Worm (Caenorhabditis elegans): Measurements from ENCODE around the gene ptc-3.

Gene ptc-3

ce11 chrII:2802804-2803586 lies 49.4 kb downstream of the ptc-3 start:
- TF ChIP-seq unc-62 (GFP tag; optimal IDR thresholded peaks at IDR 0.05), result no peak

ce11 chrII:2801764-2802163 lies 50.6 kb downstream of the ptc-3 start:
- no peak for TF ChIP-seq unc-62 (GFP tag; optimal IDR thresholded peaks at IDR 0.05)

DNA sequence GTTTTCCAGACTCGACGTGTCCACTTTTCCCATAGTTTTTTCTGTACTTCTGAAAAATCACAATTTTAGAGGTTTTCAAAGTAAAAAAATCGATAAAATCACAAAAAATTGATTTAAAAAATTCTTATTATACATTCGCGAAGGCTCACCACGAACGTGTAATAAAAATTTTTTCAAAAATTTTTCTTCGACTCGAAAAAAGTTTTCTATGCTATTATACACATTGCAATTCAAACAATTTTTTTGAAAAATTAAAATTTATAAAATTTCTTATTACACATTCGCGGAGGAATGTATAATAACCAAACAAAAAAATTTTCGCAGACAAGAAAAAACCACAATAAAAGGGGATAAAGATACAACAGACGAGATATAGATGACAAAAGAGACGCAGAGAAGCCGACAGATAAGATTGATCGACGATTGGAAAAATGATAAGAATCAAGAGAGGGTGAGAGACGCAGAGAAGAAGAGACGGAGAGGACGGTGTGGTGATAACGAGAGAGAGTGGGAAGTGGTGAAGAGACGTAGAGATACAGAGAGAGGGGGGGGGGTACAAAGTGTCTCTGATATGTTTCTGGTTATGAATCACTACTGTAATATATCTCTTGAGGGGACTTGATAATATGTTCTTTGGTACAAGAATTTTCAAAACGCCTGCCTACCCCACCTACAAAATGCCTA lies 51.7 kb downstream of the ptc-3 start, which contains the start of gene nhr-119:
TSS of gene nhr-119 (minus strand) at position 51 of the 684 bp plus-strand sequence.
- TF ChIP-seq unc-62 (GFP tag; optimal IDR thresholded peaks at IDR 0.05), result no peak

DNA sequence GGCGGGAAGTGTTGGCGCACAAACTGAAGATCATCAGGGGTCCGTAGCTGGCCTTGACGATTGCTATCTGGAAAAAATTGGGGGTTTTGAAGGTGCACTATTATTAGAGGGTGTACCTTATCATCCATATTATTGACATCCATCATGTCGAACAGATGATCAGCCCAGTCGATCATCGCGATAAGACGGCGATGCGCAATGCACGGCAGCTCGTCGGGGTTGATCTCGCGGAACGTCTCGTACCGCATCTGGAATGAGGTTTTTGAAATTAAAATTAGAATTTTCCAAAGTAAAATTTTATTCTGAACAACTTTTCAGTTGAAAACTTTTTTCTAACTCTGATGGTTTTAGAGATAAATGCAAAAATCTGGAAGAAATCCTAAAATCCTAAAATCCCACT lies 54.4 kb downstream of the ptc-3 start:
- no peak for TF ChIP-seq unc-62 (GFP tag; optimal IDR thresholded peaks at IDR 0.05)

DNA sequence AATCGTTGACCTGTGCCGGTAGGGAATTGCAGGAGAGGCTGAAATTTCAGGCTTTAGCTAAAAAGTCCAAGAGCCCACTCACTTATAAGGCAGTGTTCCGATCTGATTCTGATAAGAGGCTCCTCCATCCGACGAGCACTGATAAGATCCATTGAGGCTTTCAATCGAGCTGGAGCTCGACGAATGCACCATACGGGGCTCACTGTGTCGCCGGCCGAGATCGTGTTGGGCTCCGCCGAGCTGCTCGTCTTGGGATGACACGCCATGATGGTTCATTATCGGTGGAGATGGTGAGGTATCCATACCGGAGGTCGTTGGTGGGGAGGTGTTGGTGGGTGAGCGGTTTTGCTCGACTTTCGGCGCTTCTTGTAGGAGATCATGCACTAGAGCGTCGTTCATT lies 56.0 kb downstream of the ptc-3 start:
- no peak for TF ChIP-seq unc-62 (GFP tag; optimal IDR thresholded peaks at IDR 0.05)

DNA sequence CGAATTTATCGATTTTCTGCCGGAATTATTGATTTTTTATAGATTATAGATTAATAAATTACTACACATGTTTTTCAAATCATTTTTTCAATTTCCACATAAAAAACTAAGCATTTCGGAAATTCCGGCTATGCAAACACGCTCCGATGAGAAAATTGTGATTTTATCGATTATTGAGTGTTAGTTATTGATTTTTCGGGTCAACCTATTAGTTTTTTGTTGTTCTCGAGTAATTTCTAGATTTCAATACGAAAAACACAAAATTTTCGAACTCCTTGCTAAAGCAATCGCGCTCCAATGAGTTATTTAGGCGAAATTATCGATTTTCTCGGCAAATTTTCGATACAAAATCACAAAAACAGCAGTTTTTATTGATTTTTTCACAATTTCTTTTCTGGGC lies 57.0 kb downstream of the ptc-3 start:
- no peak for TF ChIP-seq unc-62 (GFP tag; optimal IDR thresholded peaks at IDR 0.05)

Measured in whole organism, dauer.